Worm (Caenorhabditis elegans) whole organism, L4 larva: ENCODE measurements around the gene R12B2.3.
A peak's percentile ranks its signal among the peaks of the same experiment; 100 is the strongest.

Source experiments
- F10B5.3 ChIP-seq: sonication (generic microtip); optimal IDR thresholded peaks from 2 replicates; lab custom pipeline; 2016; ENCODE audit warnings: mild to moderate bottlenecking, missing genetic modification characterization, missing compliant biosample characterization
- F44E2.7 ChIP-seq: fragments of 200-800 bp; sonication (Bioruptor generic); IDR thresholded peaks from 2 replicates; pipeline ENCODE4 v2.1.2; 2022; ENCODE audit warnings: missing genetic modification characterization, missing compliant biosample characterization
- F49E8.2 ChIP-seq: sonication (generic microtip); optimal IDR thresholded peaks from 2 replicates; lab custom pipeline; 2016; ENCODE audit warnings: missing compliant biosample characterization, mild to moderate bottlenecking, missing genetic modification characterization, borderline replicate concordance
- T20F7.1 ChIP-seq: fragments of 200-800 bp; sonication (Bioruptor generic); optimal IDR thresholded peaks from 2 replicates; lab custom pipeline; 2018; ENCODE audit warnings: mild to moderate bottlenecking, missing genetic modification characterization, missing compliant biosample characterization
- ZK546.5 ChIP-seq, 2 experiments: sonication (generic microtip); optimal IDR thresholded peaks; 2 replicates each; lab custom pipeline; 2017; ENCODE audit warnings: missing biosample characterization in 2 of 2, missing genetic modification characterization in 2 of 2
- attf-4 ChIP-seq: sonication (generic microtip); optimal IDR thresholded peaks from 3 replicates; lab custom pipeline; 2017; ENCODE audit warnings: missing biosample characterization, missing genetic modification characterization
- ceh-20 ChIP-seq: fragments of 200-800 bp; sonication (Bioruptor generic); IDR thresholded peaks from 2 replicates; pipeline ENCODE4 v1.3.6; 2022; ENCODE audit warnings: missing genetic modification reagents, missing genetic modification characterization, missing compliant biosample characterization
- ceh-32 ChIP-seq: sonication (generic microtip); optimal IDR thresholded peaks from 2 replicates; lab custom pipeline; 2016; ENCODE audit warnings: mild to moderate bottlenecking, missing genetic modification characterization, missing compliant biosample characterization; ENCODE audit not compliant: poor library complexity
- ceh-44 ChIP-seq: fragments of 200-800 bp; sonication (Bioruptor generic); IDR thresholded peaks from 2 replicates; pipeline ENCODE4 v1.3.6; 2022; ENCODE audit warnings: missing genetic modification reagents, missing genetic modification characterization, missing compliant biosample characterization
- ctbp-1 ChIP-seq: fragments of 200-800 bp; sonication (Bioruptor generic); IDR thresholded peaks from 2 replicates; pipeline ENCODE4 v1.3.6; 2022; ENCODE audit warnings: missing genetic modification reagents, missing genetic modification characterization, missing compliant biosample characterization
- daf-16 ChIP-seq, 3 experiments: sonication (generic microtip); optimal IDR thresholded peaks; 2 replicates each; lab custom pipeline; 2016 to 2017; ENCODE audit warnings: missing genetic modification characterization in 3 of 3, missing genetic modification reagents in 3 of 3, mild to moderate bottlenecking in 2 of 3, missing compliant biosample characterization in 2 of 3, missing biosample characterization in 1 of 3, moderate library complexity in 1 of 3
- daf-19 ChIP-seq: fragments of 200-800 bp; sonication (Bioruptor generic); conservative IDR thresholded peaks from 2 replicates; pipeline ENCODE4 v1.3.6; 2022; ENCODE audit warnings: missing genetic modification characterization, missing compliant biosample characterization
- daf-8 ChIP-seq: fragments of 200-800 bp; sonication (Bioruptor generic); IDR thresholded peaks from 2 replicates; pipeline ENCODE4 v1.3.6; 2022; ENCODE audit warnings: missing genetic modification characterization, missing compliant biosample characterization
- dmd-6 ChIP-seq: fragments of 200-800 bp; sonication (Bioruptor generic); IDR thresholded peaks from 2 replicates; pipeline ENCODE4 v1.3.6; 2022; ENCODE audit warnings: missing genetic modification reagents, missing genetic modification characterization, missing compliant biosample characterization
- dmd-8 ChIP-seq: fragments of 200-800 bp; sonication (Bioruptor generic); IDR thresholded peaks from 2 replicates; pipeline ENCODE4 v1.3.6; 2022; ENCODE audit warnings: missing genetic modification characterization, missing compliant biosample characterization
- duxl-1 ChIP-seq: sonication (generic microtip); optimal IDR thresholded peaks from 2 replicates; lab custom pipeline; 2016; ENCODE audit warnings: mild to moderate bottlenecking, missing genetic modification characterization, moderate library complexity, missing compliant biosample characterization; ENCODE audit not compliant: poor library complexity
- dve-1 ChIP-seq: sonication (generic microtip); optimal IDR thresholded peaks from 2 replicates; lab custom pipeline; 2017; ENCODE audit warnings: antibody characterized with exemption, mild to moderate bottlenecking, missing genetic modification characterization, missing compliant biosample characterization; ENCODE audit not compliant: insufficient read depth
- egl-27 ChIP-seq: sonication (generic microtip); optimal IDR thresholded peaks from 3 replicates; lab custom pipeline; 2017; ENCODE audit warnings: missing biosample characterization, missing genetic modification reagents, missing genetic modification characterization
- fkh-10 ChIP-seq: fragments of 150-350 bp; optimal IDR thresholded peaks from 2 replicates; lab custom pipeline; 2014; ENCODE audit warnings: missing biosample characterization, missing genetic modification reagents, missing genetic modification characterization
- hlh-11 ChIP-seq: fragments of 200-800 bp; sonication (Bioruptor generic); optimal IDR thresholded peaks from 2 replicates; lab custom pipeline; 2018; ENCODE audit warnings: mild to moderate bottlenecking, missing genetic modification characterization, missing compliant biosample characterization
- hmg-1.1 ChIP-seq: fragments of 200-800 bp; sonication (Bioruptor generic); IDR thresholded peaks from 2 replicates; pipeline ENCODE4 v1.3.6; 2022; ENCODE audit warnings: missing genetic modification reagents, missing genetic modification characterization, missing compliant biosample characterization
- lim-7 ChIP-seq: fragments of 200-800 bp; sonication (Bioruptor generic); IDR thresholded peaks from 2 replicates; pipeline ENCODE4 v1.3.6; 2022; ENCODE audit warnings: missing genetic modification characterization, missing compliant biosample characterization
- lin-15B ChIP-seq: fragments of 150-350 bp; sonication (generic microtip); optimal IDR thresholded peaks from 3 replicates; lab custom pipeline; 2014; ENCODE audit warnings: missing biosample characterization, missing genetic modification characterization
- lin-39 ChIP-seq: fragments of 150-350 bp; optimal IDR thresholded peaks from 2 replicates; lab custom pipeline; 2014; ENCODE audit warnings: missing biosample characterization, missing genetic modification reagents, missing genetic modification characterization
- lsy-2 ChIP-seq, 2 experiments: fragments of 150-350 bp in 1 of 2; sonication (generic microtip) in 1 of 2; optimal IDR thresholded peaks; 2 replicates each; lab custom pipeline; 2014 to 2017; ENCODE audit warnings: missing biosample characterization in 2 of 2, missing genetic modification characterization in 2 of 2
- madf-5 ChIP-seq, 2 experiments: fragments of 200-800 bp; sonication (Bioruptor generic); IDR thresholded peaks; 2 replicates each; pipeline ENCODE4 v1.3.6; 2022; ENCODE audit warnings: missing compliant biosample characterization in 2 of 2, missing genetic modification characterization in 2 of 2
- madf-9 ChIP-seq: fragments of 200-800 bp; sonication (Bioruptor generic); conservative IDR thresholded peaks from 2 replicates; pipeline ENCODE4 v1.3.6; 2022; ENCODE audit warnings: missing genetic modification reagents, missing genetic modification characterization, missing compliant biosample characterization
- mes-2 ChIP-seq: sonication (generic microtip); optimal IDR thresholded peaks from 2 replicates; lab custom pipeline; 2016; ENCODE audit warnings: missing genotype, mild to moderate bottlenecking, missing genetic modification characterization, missing compliant biosample characterization; ENCODE audit not compliant: poor library complexity, severe bottlenecking
- mxl-2 ChIP-seq: fragments of 200-800 bp; sonication (Bioruptor generic); conservative IDR thresholded peaks from 2 replicates; pipeline ENCODE4 v1.3.6; 2022; ENCODE audit warnings: missing genetic modification reagents, missing genetic modification characterization, missing compliant biosample characterization
- nhr-11 ChIP-seq: fragments of 150-350 bp; optimal IDR thresholded peaks from 2 replicates; lab custom pipeline; 2014; ENCODE audit warnings: missing biosample characterization, missing genetic modification characterization
- nhr-111 ChIP-seq: fragments of 200-800 bp; sonication (Bioruptor generic); optimal IDR thresholded peaks from 2 replicates; lab custom pipeline; 2018; ENCODE audit warnings: mild to moderate bottlenecking, missing genetic modification characterization, missing compliant biosample characterization
- nhr-28 ChIP-seq: fragments of 150-350 bp; optimal IDR thresholded peaks from 2 replicates; lab custom pipeline; 2014; ENCODE audit warnings: missing biosample characterization, missing genetic modification characterization
- nhr-6 ChIP-seq: fragments of 150-350 bp; optimal IDR thresholded peaks from 2 replicates; lab custom pipeline; 2014; ENCODE audit warnings: missing biosample characterization, missing genetic modification characterization
- nhr-76 ChIP-seq: fragments of 150-350 bp; optimal IDR thresholded peaks from 2 replicates; lab custom pipeline; 2014; ENCODE audit warnings: missing biosample characterization, missing genetic modification characterization
- nhr-77 ChIP-seq: fragments of 150-350 bp; optimal IDR thresholded peaks from 2 replicates; lab custom pipeline; 2014; ENCODE audit warnings: missing biosample characterization, missing genetic modification characterization
- php-3 ChIP-seq: fragments of 200-800 bp; sonication (Bioruptor generic); IDR thresholded peaks from 2 replicates; pipeline ENCODE4 v1.3.6; 2022; ENCODE audit warnings: missing genetic modification reagents, missing genetic modification characterization, missing compliant biosample characterization
- pqm-1 ChIP-seq: sonication (generic microtip); optimal IDR thresholded peaks from 2 replicates; lab custom pipeline; 2017; ENCODE audit warnings: missing biosample characterization, missing genetic modification characterization
- rbr-2 ChIP-seq: sonication (generic microtip); optimal IDR thresholded peaks from 2 replicates; lab custom pipeline; 2016; ENCODE audit warnings: missing genotype, missing genetic modification characterization, missing compliant biosample characterization
- saeg-2 ChIP-seq: fragments of 200-800 bp; sonication (Bioruptor generic); IDR thresholded peaks from 2 replicates; pipeline ENCODE4 v1.3.6; 2022; ENCODE audit warnings: missing genetic modification reagents, missing genetic modification characterization, missing compliant biosample characterization
- sdz-12 ChIP-seq: fragments of 200-800 bp; sonication (Bioruptor generic); optimal IDR thresholded peaks from 2 replicates; lab custom pipeline; 2018; ENCODE audit warnings: mild to moderate bottlenecking, missing genetic modification characterization, missing compliant biosample characterization
- snpc-1.2 ChIP-seq: fragments of 200-800 bp; sonication (Bioruptor generic); IDR thresholded peaks from 2 replicates; pipeline ENCODE4 v1.3.6; 2022; ENCODE audit warnings: missing genetic modification reagents, missing genetic modification characterization, missing compliant biosample characterization
- spr-1 ChIP-seq: sonication (generic microtip); optimal IDR thresholded peaks from 2 replicates; lab custom pipeline; 2016; ENCODE audit warnings: mild to moderate bottlenecking, missing genetic modification characterization, missing compliant biosample characterization
- tra-1 ChIP-seq: fragments of 200-800 bp; sonication (Bioruptor generic); IDR thresholded peaks from 2 replicates; pipeline ENCODE4 v1.3.6; 2022; ENCODE audit warnings: missing genetic modification reagents, missing genetic modification characterization, missing compliant biosample characterization
- unc-130 ChIP-seq: sonication (generic microtip); optimal IDR thresholded peaks from 2 replicates; lab custom pipeline; 2016; ENCODE audit warnings: missing genetic modification reagents, missing genetic modification characterization, missing compliant biosample characterization
- unc-62 ChIP-seq, 3 experiments: fragments of 150-350 bp in 1 of 3; sonication (generic microtip); optimal IDR thresholded peaks in 2 of 3; peaks in 1 of 3; 1 replicate in 1 of 3; 2 replicates in 2 of 3; lab custom pipeline; 2014 to 2017; ENCODE audit warnings: missing biosample characterization in 3 of 3, missing genetic modification characterization in 3 of 3, missing genetic modification reagents in 3 of 3, missing genotype in 1 of 3
- zag-1 ChIP-seq: fragments of 150-350 bp; optimal IDR thresholded peaks from 2 replicates; lab custom pipeline; 2014; ENCODE audit warnings: missing biosample characterization, missing genetic modification characterization
- zfp-2 ChIP-seq: sonication (generic microtip); optimal IDR thresholded peaks from 2 replicates; lab custom pipeline; 2016; ENCODE audit warnings: mild to moderate bottlenecking, missing genetic modification characterization, missing compliant biosample characterization
- zfp-3 ChIP-seq: fragments of 200-800 bp; sonication (Bioruptor generic); conservative IDR thresholded peaks from 2 replicates; pipeline ENCODE4 v1.3.6; 2022; ENCODE audit warnings: missing genetic modification reagents, missing genetic modification characterization, missing compliant biosample characterization
- zip-11 ChIP-seq: fragments of 200-800 bp; sonication (Bioruptor generic); IDR thresholded peaks from 2 replicates; pipeline ENCODE4 v1.3.6; 2022; ENCODE audit warnings: missing genetic modification characterization, missing compliant biosample characterization
- zip-2 ChIP-seq: fragments of 150-350 bp; optimal IDR thresholded peaks from 2 replicates; lab custom pipeline; 2014; ENCODE audit warnings: missing biosample characterization, missing genetic modification characterization
- ztf-11 ChIP-seq: fragments of 150-350 bp; optimal IDR thresholded peaks from 2 replicates; lab custom pipeline; 2014; ENCODE audit warnings: missing biosample characterization, missing genetic modification characterization

R12B2.3 gene

ce11 chrIII:5840277-5840676 is 34.9 kb downstream of the R12B2.3 start:
- no peak for TF ChIP-seq lin-15B (tag; lab: Kevin White, UChicago)
- TF ChIP-seq egl-27 (tag; lab: Kevin White, UChicago): no peak
- no peak for TF ChIP-seq duxl-1 (tag; lab: Kevin White, UChicago)
- TF ChIP-seq snpc-1.2 (GFP tag; lab: Robert Waterston, UW): no peak
- no peak for TF ChIP-seq F10B5.3 (tag; lab: Kevin White, UChicago)
- TF ChIP-seq nhr-28 (tag; lab: Kevin White, UChicago): peak; percentile 41
- TF ChIP-seq lin-39 (tag; lab: Kevin White, UChicago): no peak
- peak; percentile 43; the same call in 1 of the 2 replicates for TF ChIP-seq dmd-6 (GFP tag; lab: Robert Waterston, UW)
- no peak for TF ChIP-seq nhr-76 (tag; lab: Kevin White, UChicago)
- TF ChIP-seq madf-9: no peak
- TF ChIP-seq pqm-1 (tag; lab: Kevin White, UChicago): peak; percentile 59
- TF ChIP-seq dve-1 (tag; lab: Kevin White, UChicago): peak; percentile 16
- no peak for TF ChIP-seq daf-8 (GFP tag; lab: Robert Waterston, UW)
- TF ChIP-seq unc-130: no peak
- TF ChIP-seq nhr-77 (tag; lab: Kevin White, UChicago): no peak
- TF ChIP-seq F49E8.2 (tag; lab: Kevin White, UChicago): no peak
- no peak for TF ChIP-seq lsy-2 (tag; optimal IDR thresholded peaks at IDR 0.05; lab: Kevin White, UChicago)
- no peak for TF ChIP-seq saeg-2 (GFP tag; lab: Robert Waterston, UW)
- TF ChIP-seq lim-7 (GFP tag; lab: Robert Waterston, UW): no peak
- no peak for TF ChIP-seq ceh-44
- TF ChIP-seq hmg-1.1 (GFP tag; lab: Robert Waterston, UW): no peak
- no peak for TF ChIP-seq F44E2.7 (GFP tag; lab: Robert Waterston, UW)
- TF ChIP-seq fkh-10 (GFP tag; lab: Kevin White, UChicago): no peak
- no peak for TF ChIP-seq daf-16 (GFP tag; optimal IDR thresholded peaks at IDR 0.05; lab: Kevin White, UChicago)
- peak; percentile 49 for TF ChIP-seq daf-16 (tag; optimal IDR thresholded peaks at IDR 0.05; lab: Kevin White, UChicago)
- no peak for TF ChIP-seq ztf-11 (tag; lab: Kevin White, UChicago)
- peak; percentile 45 for TF ChIP-seq hlh-11
- TF ChIP-seq mes-2 (tag; lab: Kevin White, UChicago): peak; percentile 24
- no peak for TF ChIP-seq zip-11 (GFP tag; lab: Robert Waterston, UW)
- no peak for TF ChIP-seq daf-19 (GFP tag; lab: Robert Waterston, UW)
- no peak for TF ChIP-seq sdz-12
- no peak for TF ChIP-seq mxl-2 (GFP tag; lab: Robert Waterston, UW)
- TF ChIP-seq rbr-2 (tag; lab: Kevin White, UChicago): no peak
- TF ChIP-seq unc-62 (GFP tag; optimal IDR thresholded peaks at IDR 0.05 in 1 of 2; lab: Kevin White, UChicago): peak in 1 of 2 experiments; percentile 87
- no peak for TF ChIP-seq unc-62 (tag; optimal IDR thresholded peaks at IDR 0.05; lab: Kevin White, UChicago)
- TF ChIP-seq zag-1 (tag; lab: Kevin White, UChicago): no peak
- no peak for TF ChIP-seq zfp-3
- TF ChIP-seq nhr-11: no peak
- no peak for TF ChIP-seq ctbp-1 (GFP tag; lab: Robert Waterston, UW)
- TF ChIP-seq madf-5 (GFP tag; IDR thresholded peaks at IDR 0.05; lab: Robert Waterston, UW): 0 out of 4 replicates have a peak, but pooled peaks of 1 of the 2 experiments have one; percentile 35
- no peak for TF ChIP-seq zfp-2 (tag; lab: Kevin White, UChicago)
- no peak for TF ChIP-seq nhr-111
- TF ChIP-seq php-3 (GFP tag; lab: Robert Waterston, UW): no peak
- no peak for TF ChIP-seq T20F7.1 (GFP tag; lab: Kevin White, UChicago)
- no peak for TF ChIP-seq ZK546.5 (tag; optimal IDR thresholded peaks at IDR 0.05; lab: Kevin White, UChicago)
- no peak for TF ChIP-seq nhr-6
- TF ChIP-seq attf-4 (tag; lab: Kevin White, UChicago): no peak
- no peak for TF ChIP-seq dmd-8 (GFP tag; lab: Robert Waterston, UW)
- TF ChIP-seq tra-1 (GFP tag; lab: Robert Waterston, UW): no peak
- TF ChIP-seq zip-2 (tag; lab: Kevin White, UChicago): no peak
- no peak for TF ChIP-seq spr-1 (tag; lab: Kevin White, UChicago)
- no peak for TF ChIP-seq ceh-20 (GFP tag; lab: Robert Waterston, UW)
- no peak for TF ChIP-seq ceh-32 (tag; lab: Kevin White, UChicago)
